Worm (Caenorhabditis elegans) whole organism, late embryonic: Measurements from ENCODE around the gene ZK105.8.

ENCODE experiments used
- gmeb-2 ChIP-seq: sonication (generic microtip); optimal IDR thresholded peaks from 2 replicates; lab custom pipeline; 2016; ENCODE audit warnings: missing genetic modification characterization, inconsistent platforms, missing compliant biosample characterization
- lin-11 ChIP-seq: fragments of 200-800 bp; sonication (Bioruptor generic); optimal IDR thresholded peaks from 2 replicates; lab custom pipeline; 2018; ENCODE audit warnings: mild to moderate bottlenecking, missing genetic modification characterization, missing compliant biosample characterization
- nhr-11 ChIP-seq: fragments of 150-350 bp; optimal IDR thresholded peaks from 2 replicates; lab custom pipeline; 2014; ENCODE audit warnings: missing biosample characterization, missing genetic modification characterization
- odd-2 ChIP-seq: sonication (generic microtip); optimal IDR thresholded peaks from 2 replicates; lab custom pipeline; 2017; ENCODE audit warnings: antibody characterized with exemption, mild to moderate bottlenecking, missing genetic modification characterization, missing compliant biosample characterization
- unc-86 ChIP-seq: sonication (generic microtip); optimal IDR thresholded peaks from 2 replicates; lab custom pipeline; 2016; ENCODE audit warnings: missing genetic modification characterization, missing compliant biosample characterization

DNA sequence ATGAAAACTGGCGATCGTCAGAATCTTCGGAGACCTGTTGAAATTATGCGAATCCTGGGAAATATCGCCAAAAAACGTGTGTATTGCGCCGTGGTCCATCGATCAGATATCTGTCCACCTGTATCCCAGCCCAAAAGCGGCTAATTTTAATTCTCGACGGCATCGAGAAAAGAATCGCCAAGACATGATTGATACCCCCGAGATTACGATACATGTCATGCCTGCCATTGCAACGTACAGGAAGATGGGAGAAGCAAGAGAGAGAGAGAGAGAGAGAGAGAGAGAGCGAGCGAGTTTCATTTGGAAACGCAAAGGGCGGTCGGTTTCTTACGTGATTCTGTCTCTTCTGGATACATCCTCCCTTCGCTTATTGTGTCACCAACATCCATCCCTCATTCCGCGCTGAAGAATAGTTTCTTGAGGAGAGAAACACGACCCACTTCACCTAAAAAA is 49.9 kb downstream of the ZK105.8 start, which contains the start of gene grl-10:
- no peak for TF ChIP-seq lin-11
- TF ChIP-seq unc-86 (tag; lab: Kevin White, UChicago): no peak
- no peak for TF ChIP-seq gmeb-2 (tag; lab: Kevin White, UChicago)
- TF ChIP-seq nhr-11 (tag; lab: Kevin White, UChicago): no peak
- no peak for TF ChIP-seq odd-2 (tag; lab: Kevin White, UChicago)
